Fruit fly (Drosophila melanogaster) whole organism, embryonic: ENCODE data around the gene Tbc1d22.

Experiments
- CG10147 ChIP-seq: fragments of 200-800 bp; sonication (Bioruptor generic); optimal IDR thresholded peaks from 2 replicates; lab custom pipeline; 2019; ENCODE audit warnings: missing biosample characterization, mild to moderate bottlenecking, missing genetic modification characterization, moderate library complexity
- CG11093 ChIP-seq: fragments of 200-800 bp; sonication (Bioruptor generic); IDR thresholded peaks from 3 replicates; pipeline ENCODE4 v1.3.6; 2022; ENCODE audit warnings: missing biosample characterization, missing genetic modification characterization
- CG11398 ChIP-seq: fragments of 200-800 bp; sonication (Bioruptor generic); optimal IDR thresholded peaks from 2 replicates; lab custom pipeline; 2016; ENCODE audit warnings: missing biosample characterization, missing genetic modification characterization
- CG11456 ChIP-seq: fragments of 200-800 bp; sonication (Bioruptor generic); IDR thresholded peaks from 3 replicates; pipeline ENCODE4 v1.3.6; 2022; ENCODE audit warnings: missing biosample characterization, missing genetic modification characterization
- CG11696 ChIP-seq: fragments of 200-800 bp; sonication (Bioruptor generic); IDR thresholded peaks from 2 replicates; pipeline ENCODE4 v1.3.6; 2022; ENCODE audit warnings: missing biosample characterization, missing genetic modification characterization
- CG12071 ChIP-seq: fragments of 200-800 bp; sonication (Bioruptor generic); optimal IDR thresholded peaks from 3 replicates; lab custom pipeline; 2018; ENCODE audit warnings: missing biosample characterization, mild to moderate bottlenecking, missing genetic modification characterization
- CG12219 ChIP-seq: fragments of 200-800 bp; sonication (Bioruptor generic); optimal IDR thresholded peaks from 3 replicates; lab custom pipeline; 2018; ENCODE audit warnings: missing biosample characterization, mild to moderate bottlenecking, missing genetic modification characterization
- CG1233 ChIP-seq: fragments of 200-800 bp; sonication (Bioruptor generic); optimal IDR thresholded peaks from 4 replicates; lab custom pipeline; 2018; ENCODE audit warnings: missing biosample characterization, mild to moderate bottlenecking, missing genetic modification characterization
- CG13624 ChIP-seq: fragments of 200-800 bp; sonication (Bioruptor generic); optimal IDR thresholded peaks from 2 replicates; lab custom pipeline; 2016; ENCODE audit warnings: missing biosample characterization, missing genetic modification characterization
- CG14050 ChIP-seq: fragments of 200-800 bp; sonication (Bioruptor generic); IDR thresholded peaks from 3 replicates; pipeline ENCODE4 v1.3.6; 2022; ENCODE audit warnings: missing biosample characterization, missing genetic modification characterization
- CG15073 ChIP-seq: fragments of 200-800 bp; sonication (Bioruptor generic); optimal IDR thresholded peaks from 2 replicates; lab custom pipeline; 2016; ENCODE audit warnings: missing biosample characterization, missing genetic modification characterization
- CG16813 ChIP-seq: fragments of 200-800 bp; sonication (Bioruptor generic); IDR thresholded peaks from 3 replicates; pipeline ENCODE4 v1.3.6; 2022; ENCODE audit warnings: missing biosample characterization, missing genetic modification characterization; ENCODE audit not compliant: partially characterized antibody
- CG18619 ChIP-seq: fragments of 200-800 bp; sonication (Bioruptor generic); optimal IDR thresholded peaks from 3 replicates; lab custom pipeline; 2017; ENCODE audit warnings: missing biosample characterization, mild to moderate bottlenecking, missing genetic modification characterization
- CG2120 ChIP-seq: fragments of 200-800 bp; sonication (Bioruptor generic); optimal IDR thresholded peaks from 3 replicates; lab custom pipeline; 2016; ENCODE audit warnings: missing biosample characterization, missing genetic modification characterization
- CG31441 ChIP-seq: fragments of 200-800 bp; sonication (Bioruptor generic); IDR thresholded peaks from 2 replicates; pipeline ENCODE4 v1.3.6; 2022; ENCODE audit warnings: missing biosample characterization, missing genetic modification characterization
- CG3281 ChIP-seq: fragments of 200-800 bp; sonication (Bioruptor generic); optimal IDR thresholded peaks from 3 replicates; lab custom pipeline; 2017; ENCODE audit warnings: missing biosample characterization, mild to moderate bottlenecking, missing genetic modification characterization
- CG5180 ChIP-seq: fragments of 200-800 bp; sonication (Bioruptor generic); optimal IDR thresholded peaks from 3 replicates; lab custom pipeline; 2017; ENCODE audit warnings: missing biosample characterization, missing genetic modification characterization, mild to moderate bottlenecking, moderate library complexity, missing genetic modification reagents
- CG6654 ChIP-seq: fragments of 200-800 bp; sonication (Bioruptor generic); optimal IDR thresholded peaks from 2 replicates; lab custom pipeline; 2017; ENCODE audit warnings: missing biosample characterization, mild to moderate bottlenecking, missing genetic modification characterization
- CG6765 ChIP-seq: fragments of 200-800 bp; sonication (Bioruptor generic); optimal IDR thresholded peaks from 3 replicates; lab custom pipeline; 2017; ENCODE audit warnings: missing biosample characterization, mild to moderate bottlenecking, missing genetic modification characterization
- CG7556 ChIP-seq: fragments of 200-800 bp; sonication (Bioruptor generic); optimal IDR thresholded peaks from 2 replicates; lab custom pipeline; 2017; ENCODE audit warnings: missing biosample characterization, mild to moderate bottlenecking, missing genetic modification characterization
- CrebB ChIP-seq: fragments of 200-800 bp; sonication (Bioruptor generic); optimal IDR thresholded peaks from 3 replicates; lab custom pipeline; 2018; ENCODE audit warnings: missing biosample characterization, mild to moderate bottlenecking, missing genetic modification characterization
- Dbx ChIP-seq: fragments of 200-800 bp; sonication (Bioruptor generic); IDR thresholded peaks from 3 replicates; pipeline ENCODE4 v1.3.6; 2022; ENCODE audit warnings: missing biosample characterization, missing genetic modification characterization
- Fer3 ChIP-seq: fragments of 200-800 bp; sonication (Bioruptor generic); optimal IDR thresholded peaks from 2 replicates; lab custom pipeline; 2018; ENCODE audit warnings: missing biosample characterization, mild to moderate bottlenecking, missing genetic modification characterization, moderate library complexity
- GATAe ChIP-seq: fragments of 200-800 bp; sonication (Bioruptor generic); conservative IDR thresholded peaks from 2 replicates; pipeline ENCODE4 v1.3.6; 2022; ENCODE audit warnings: missing biosample characterization, missing genetic modification characterization
- HHEX ChIP-seq: fragments of 200-800 bp; sonication (Bioruptor generic); optimal IDR thresholded peaks from 3 replicates; lab custom pipeline; 2017; ENCODE audit warnings: missing biosample characterization, mild to moderate bottlenecking, missing genetic modification characterization, missing genetic modification reagents
- Lim3 ChIP-seq: fragments of 200-800 bp; sonication (Bioruptor generic); IDR thresholded peaks from 2 replicates; pipeline ENCODE4 v1.3.6; 2022; ENCODE audit warnings: missing biosample characterization, missing genetic modification characterization
- Optix ChIP-seq: fragments of 200-800 bp; sonication (Bioruptor generic); IDR thresholded peaks from 3 replicates; pipeline ENCODE4 v1.3.6; 2022; ENCODE audit warnings: missing biosample characterization, missing genetic modification characterization
- Rx ChIP-seq: fragments of 200-800 bp; sonication (Bioruptor generic); IDR thresholded peaks from 2 replicates; pipeline ENCODE4 v1.3.6; 2022; ENCODE audit warnings: missing biosample characterization, missing genetic modification characterization
- Ssrp ChIP-seq: fragments of 200-800 bp; sonication (Bioruptor generic); optimal IDR thresholded peaks from 2 replicates; lab custom pipeline; 2018; ENCODE audit warnings: missing biosample characterization, mild to moderate bottlenecking, missing genetic modification characterization, moderate library complexity
- cad ChIP-seq: fragments of >200 bp; optimal IDR thresholded peaks from 2 replicates; lab custom pipeline; 2017; ENCODE audit warnings: missing biosample characterization, missing genetic modification characterization
- cas ChIP-seq: fragments of 200-800 bp; sonication (Bioruptor generic); IDR thresholded peaks from 2 replicates; pipeline ENCODE4 v1.3.6; 2022; ENCODE audit warnings: missing biosample characterization, missing genetic modification characterization
- chinmo ChIP-seq: fragments of 200-800 bp; sonication (Bioruptor generic); IDR thresholded peaks from 4 replicates; pipeline ENCODE4 v1.3.6; 2022; ENCODE audit warnings: missing biosample characterization, missing genetic modification characterization; ENCODE audit not compliant: partially characterized antibody
- crol ChIP-seq: fragments of 200-800 bp; sonication (Bioruptor generic); IDR thresholded peaks from 2 replicates; pipeline ENCODE4 v1.3.6; 2022; ENCODE audit warnings: missing biosample characterization, missing genetic modification characterization
- fd64A ChIP-seq: fragments of 200-800 bp; sonication (Bioruptor generic); optimal IDR thresholded peaks from 3 replicates; lab custom pipeline; 2018; ENCODE audit warnings: missing biosample characterization, mild to moderate bottlenecking, missing genetic modification characterization
- gro ChIP-seq: fragments of 200-800 bp; sonication (Bioruptor generic); optimal IDR thresholded peaks from 2 replicates; lab custom pipeline; 2016; ENCODE audit warnings: missing biosample characterization, missing genetic modification characterization
- gsb ChIP-seq: fragments of 200-800 bp; sonication (Bioruptor generic); IDR thresholded peaks from 2 replicates; pipeline ENCODE4 v1.3.6; 2022; ENCODE audit warnings: missing biosample characterization, missing genetic modification characterization
- hkb ChIP-seq, 2 experiments: fragments of 200-800 bp in 1 of 2; fragments of >200 bp in 1 of 2; sonication (Bioruptor generic) in 1 of 2; IDR thresholded peaks in 1 of 2; optimal IDR thresholded peaks in 1 of 2; 2 replicates each; pipeline versions ENCODE4 v1.3.6 to Lab custom; 2017 to 2022; ENCODE audit warnings: missing biosample characterization in 1 of 2, missing genetic modification characterization in 1 of 2
- hth ChIP-seq: fragments of >200 bp; optimal IDR thresholded peaks from 2 replicates; lab custom pipeline; 2017; ENCODE audit warnings: inconsistent platforms
- kah ChIP-seq: fragments of 200-800 bp; sonication (Bioruptor generic); optimal IDR thresholded peaks from 2 replicates; lab custom pipeline; 2018; ENCODE audit warnings: missing biosample characterization, mild to moderate bottlenecking, missing genetic modification characterization
- lab ChIP-seq: fragments of 200-800 bp; sonication (Bioruptor generic); optimal IDR thresholded peaks from 3 replicates; lab custom pipeline; 2017; ENCODE audit warnings: missing biosample characterization, missing genetic modification characterization, mild to moderate bottlenecking, moderate library complexity, missing genetic modification reagents
- mam ChIP-seq: fragments of 200-800 bp; sonication (Bioruptor generic); optimal IDR thresholded peaks from 3 replicates; lab custom pipeline; 2016; ENCODE audit warnings: missing biosample characterization, missing genetic modification characterization
- p53 ChIP-seq: fragments of 200-800 bp; sonication (Bioruptor generic); optimal IDR thresholded peaks from 2 replicates; lab custom pipeline; 2016; ENCODE audit warnings: missing biosample characterization, missing genetic modification characterization
- pnt ChIP-seq: fragments of 200-800 bp; sonication (Bioruptor generic); optimal IDR thresholded peaks from 3 replicates; lab custom pipeline; 2016; ENCODE audit warnings: missing biosample characterization, missing genetic modification characterization
- ro ChIP-seq: fragments of 200-800 bp; sonication (Bioruptor generic); IDR thresholded peaks from 2 replicates; pipeline ENCODE4 v1.3.6; 2022; ENCODE audit warnings: missing biosample characterization, missing genetic modification characterization
- schlank ChIP-seq: fragments of 200-800 bp; sonication (Bioruptor generic); optimal IDR thresholded peaks from 2 replicates; lab custom pipeline; 2018; ENCODE audit warnings: missing biosample characterization, mild to moderate bottlenecking, missing genetic modification characterization
- sob ChIP-seq: fragments of 200-800 bp; sonication (Bioruptor generic); IDR thresholded peaks from 2 replicates; pipeline ENCODE4 v1.3.6; 2022; ENCODE audit warnings: missing biosample characterization, missing genetic modification characterization
- unc-4 ChIP-seq: fragments of 200-800 bp; sonication (Bioruptor generic); IDR thresholded peaks from 2 replicates; pipeline ENCODE4 v1.3.6; 2022; ENCODE audit warnings: missing biosample characterization, missing genetic modification characterization; ENCODE audit not compliant: partially characterized antibody
- vnd ChIP-seq: fragments of 200-800 bp; sonication (Bioruptor generic); IDR thresholded peaks from 3 replicates; pipeline ENCODE4 v1.3.6; 2022; ENCODE audit warnings: missing biosample characterization, missing genetic modification characterization; ENCODE audit not compliant: partially characterized antibody
- vvl ChIP-seq: fragments of 200-800 bp; sonication (Bioruptor generic); IDR thresholded peaks from 2 replicates; pipeline ENCODE4 v1.3.6; 2022; ENCODE audit warnings: missing biosample characterization, missing genetic modification characterization
- zen ChIP-seq: fragments of 200-800 bp; sonication (Bioruptor generic); optimal IDR thresholded peaks from 3 replicates; lab custom pipeline; 2018; ENCODE audit warnings: missing biosample characterization, mild to moderate bottlenecking, missing genetic modification characterization, moderate library complexity

The Tbc1d22 gene

dm6 chr3R:21097631-21098117 lies 4.3 kb upstream of the Tbc1d22 start, which contains the start of gene RhoGAP93B (continued):
- TF ChIP-seq CG3281 (peak; percentile 74), CG7556 (GFP tag; lab: Kevin White, UChicago) (peak; percentile 57), mam (GFP tag; lab: Kevin White, UChicago) (peak; percentile 91), hth (lab: Kevin White, UChicago) (no peak), unc-4 (GFP tag; lab: Robert Waterston, UW) (peak; percentile 99), kah (GFP tag; lab: Kevin White, UChicago) (peak; percentile 12), pnt (peak; percentile 74), hkb (optimal IDR thresholded peaks at IDR 0.05; lab: Kevin White, UChicago) (peak; percentile 88), hkb (GFP tag; IDR thresholded peaks at IDR 0.05; lab: Robert Waterston, UW) (peak; percentile 92), CG16813 (GFP tag; lab: Robert Waterston, UW) (peak; percentile 100), Ssrp (tag; lab: Kevin White, UChicago) (peak; percentile 76), CG12071 (GFP tag; lab: Kevin White, UChicago) (no peak), CG6654 (GFP tag; lab: Kevin White, UChicago) (peak; percentile 32), CG13624 (GFP tag; lab: Kevin White, UChicago) (peak; percentile 93), Fer3 (peak; percentile 82), Rx (GFP tag; lab: Robert Waterston, UW) (peak; percentile 83), crol (GFP tag; lab: Robert Waterston, UW) (peak; percentile 39; the same call in 1 of the 2 replicates), ro (GFP tag; lab: Robert Waterston, UW) (peak; percentile 47; the same call in 1 of the 2 replicates), vnd (GFP tag; lab: Robert Waterston, UW) (peak; percentile 100), GATAe (GFP tag; lab: Robert Waterston, UW) (peak; percentile 73; the same call in 1 of the 2 replicates), CG15073 (GFP tag; lab: Kevin White, UChicago) (no peak), CG5180 (GFP tag; lab: Kevin White, UChicago) (no peak), cad (no peak), chinmo (GFP tag; lab: Robert Waterston, UW) (peak; percentile 100), CG11398 (peak; percentile 83), gro (peak; percentile 92), CG18619 (GFP tag; lab: Kevin White, UChicago) (peak; percentile 58), CG10147 (GFP tag; lab: Kevin White, UChicago) (peak; percentile 86), CG2120 (GFP tag; lab: Kevin White, UChicago) (peak; percentile 95), CG11093 (peak; percentile 87), fd64A (GFP tag; lab: Kevin White, UChicago) (peak; percentile 22), CG11456 (GFP tag; lab: Robert Waterston, UW) (peak; percentile 94), CrebB (tag; lab: Kevin White, UChicago) (peak; percentile 56), sob (GFP tag; lab: Robert Waterston, UW) (peak; percentile 95), CG12219 (peak; percentile 8), CG1233 (peak; percentile 69), cas (GFP tag; lab: Robert Waterston, UW) (peak; percentile 85), gsb (GFP tag; lab: Robert Waterston, UW) (peak; percentile 56), CG14050 (GFP tag; lab: Robert Waterston, UW) (peak; percentile 81), p53 (GFP tag; lab: Kevin White, UChicago) (peak; percentile 56), Dbx (GFP tag; lab: Robert Waterston, UW) (peak; percentile 97), schlank (no peak), lab (peak; percentile 91), CG31441 (peak; percentile 77), Optix (GFP tag; lab: Robert Waterston, UW) (peak; percentile 95), Lim3 (GFP tag; lab: Robert Waterston, UW) (peak; percentile 79), CG6765 (peak; percentile 35), vvl (GFP tag; lab: Robert Waterston, UW) (peak; percentile 95), CG11696 (GFP tag; lab: Robert Waterston, UW) (peak; percentile 44; the same call in 1 of the 2 replicates), HHEX (GFP tag; lab: Kevin White, UChicago) (peak; percentile 36), zen (tag; lab: Kevin White, UChicago) (peak; percentile 86)
